Worm (Caenorhabditis elegans) whole organism, L3 larva: ENCODE results near the gene Y39F10A.6.
"Not testable (repeated sequence)": the region's sequence is repeated elsewhere in the genome, so short reads cannot be mapped to it uniquely, and the experiment has no call there.

ENCODE experiments used
- R02D3.7 ChIP-seq: fragments of 150-350 bp; optimal IDR thresholded peaks from 2 replicates; lab custom pipeline; 2014; ENCODE audit warnings: missing biosample characterization, missing genetic modification characterization
- aly-2 ChIP-seq: fragments of 150-350 bp; optimal IDR thresholded peaks from 2 replicates; lab custom pipeline; 2014; ENCODE audit warnings: missing biosample characterization, missing genetic modification characterization
- ama-1 ChIP-seq: fragments of 150-350 bp; optimal IDR thresholded peaks from 2 replicates; lab custom pipeline; 2018
- ceh-16 ChIP-seq: sonication (generic microtip); optimal IDR thresholded peaks from 2 replicates; lab custom pipeline; 2017; ENCODE audit warnings: missing biosample characterization, missing genetic modification characterization
- ceh-28 ChIP-seq: fragments of 150-350 bp; optimal IDR thresholded peaks from 2 replicates; lab custom pipeline; 2014; ENCODE audit warnings: missing biosample characterization, missing genetic modification reagents, missing genetic modification characterization
- ceh-9 ChIP-seq: sonication (generic microtip); optimal IDR thresholded peaks from 2 replicates; lab custom pipeline; 2018; ENCODE audit warnings: missing biosample characterization, missing genetic modification characterization
- egl-27 ChIP-seq: sonication (generic microtip); optimal IDR thresholded peaks from 4 replicates; lab custom pipeline; 2017; ENCODE audit warnings: missing biosample characterization, missing genetic modification reagents, missing genetic modification characterization
- elt-1 ChIP-seq: fragments of 150-350 bp; optimal IDR thresholded peaks from 2 replicates; lab custom pipeline; 2014; ENCODE audit warnings: missing biosample characterization, missing genetic modification characterization
- elt-3 ChIP-seq, 3 experiments: fragments of 150-350 bp in 1 of 3; sonication (generic microtip) in 2 of 3; optimal IDR thresholded peaks; 2 replicates in 2 of 3; 4 replicates in 1 of 3; lab custom pipeline; 2014 to 2017; ENCODE audit warnings: missing biosample characterization in 3 of 3, missing genetic modification characterization in 3 of 3
- eor-1 ChIP-seq, 2 experiments: fragments of 150-350 bp; optimal IDR thresholded peaks; 2 replicates each; lab custom pipeline; 2014 to 2018; ENCODE audit warnings: missing biosample characterization in 2 of 2, missing genetic modification characterization in 2 of 2
- fkh-2 ChIP-seq: fragments of 150-350 bp; optimal IDR thresholded peaks from 2 replicates; lab custom pipeline; 2014; ENCODE audit warnings: missing biosample characterization, missing genetic modification reagents, missing genetic modification characterization
- fos-1 ChIP-seq: fragments of 150-350 bp; optimal IDR thresholded peaks from 2 replicates; lab custom pipeline; 2014; ENCODE audit warnings: missing biosample characterization, missing genetic modification characterization
- jun-1 ChIP-seq: fragments of 150-350 bp; optimal IDR thresholded peaks from 2 replicates; lab custom pipeline; 2014; ENCODE audit warnings: missing biosample characterization, missing genetic modification reagents, missing genetic modification characterization
- lin-15B ChIP-seq: fragments of 150-350 bp; optimal IDR thresholded peaks from 2 replicates; lab custom pipeline; 2014; ENCODE audit warnings: missing biosample characterization, missing genetic modification characterization
- lin-39 ChIP-seq: fragments of 150-350 bp; optimal IDR thresholded peaks from 2 replicates; lab custom pipeline; 2018; ENCODE audit warnings: missing biosample characterization, missing genetic modification reagents, missing genetic modification characterization
- lsy-12 ChIP-seq: sonication (generic microtip); optimal IDR thresholded peaks from 2 replicates; lab custom pipeline; 2016; ENCODE audit warnings: mild to moderate bottlenecking, missing genetic modification characterization, missing compliant biosample characterization
- mdl-1 ChIP-seq: fragments of 150-350 bp; optimal IDR thresholded peaks from 2 replicates; lab custom pipeline; 2014; ENCODE audit warnings: missing biosample characterization, missing genetic modification characterization
- mml-1 ChIP-seq: fragments of 150-350 bp; sonication (generic microtip); optimal IDR thresholded peaks from 3 replicates; lab custom pipeline; 2014; ENCODE audit warnings: missing biosample characterization, missing genetic modification characterization
- nfya-1 ChIP-seq: sonication (generic microtip); optimal IDR thresholded peaks from 2 replicates; lab custom pipeline; 2017; ENCODE audit warnings: missing genetic modification characterization, mild to moderate bottlenecking, missing compliant biosample characterization, antibody characterized with exemption, moderate library complexity; ENCODE audit not compliant: insufficient read depth
- nhr-11 ChIP-seq: fragments of 150-350 bp; optimal IDR thresholded peaks from 2 replicates; lab custom pipeline; 2014; ENCODE audit warnings: missing biosample characterization, missing genetic modification characterization
- nhr-12 ChIP-seq: fragments of 150-350 bp; optimal IDR thresholded peaks from 2 replicates; lab custom pipeline; 2014; ENCODE audit warnings: missing biosample characterization, missing genetic modification characterization
- nhr-237 ChIP-seq: fragments of 150-350 bp; optimal IDR thresholded peaks from 2 replicates; lab custom pipeline; 2014; ENCODE audit warnings: missing biosample characterization, missing genetic modification characterization
- nhr-25 ChIP-seq: sonication (generic microtip); optimal IDR thresholded peaks from 2 replicates; lab custom pipeline; 2017; ENCODE audit warnings: missing biosample characterization, missing genetic modification characterization
- nhr-28 ChIP-seq: fragments of 150-350 bp; optimal IDR thresholded peaks from 2 replicates; lab custom pipeline; 2014; ENCODE audit warnings: missing biosample characterization, missing genetic modification characterization
- nhr-67 ChIP-seq: fragments of 150-350 bp; optimal IDR thresholded peaks from 2 replicates; lab custom pipeline; 2014; ENCODE audit warnings: missing biosample characterization, missing genetic modification characterization
- nhr-76 ChIP-seq: fragments of 150-350 bp; sonication (generic microtip); optimal IDR thresholded peaks from 5 replicates; lab custom pipeline; 2014; ENCODE audit warnings: missing biosample characterization, missing genetic modification characterization
- nhr-77 ChIP-seq: fragments of 150-350 bp; optimal IDR thresholded peaks from 2 replicates; lab custom pipeline; 2014; ENCODE audit warnings: missing biosample characterization, missing genetic modification characterization
- pha-4 ChIP-seq: fragments of 150-350 bp; optimal IDR thresholded peaks from 2 replicates; lab custom pipeline; 2014; ENCODE audit warnings: missing biosample characterization, missing genetic modification reagents, missing genetic modification characterization
- sea-2 ChIP-seq: fragments of 150-350 bp; sonication (generic microtip); optimal IDR thresholded peaks from 4 replicates; lab custom pipeline; 2014; ENCODE audit warnings: missing biosample characterization, missing genetic modification reagents, missing genetic modification characterization
- snpc-4 ChIP-seq: fragments of 150-350 bp; optimal IDR thresholded peaks from 2 replicates; lab custom pipeline; 2014; ENCODE audit warnings: missing biosample characterization, missing genetic modification characterization
- tbx-2 ChIP-seq: sonication (generic microtip); optimal IDR thresholded peaks from 2 replicates; lab custom pipeline; 2016; ENCODE audit warnings: mild to moderate bottlenecking, missing genetic modification characterization, missing compliant biosample characterization
- unc-39 ChIP-seq: sonication (generic microtip); optimal IDR thresholded peaks from 4 replicates; lab custom pipeline; 2017; ENCODE audit warnings: missing biosample characterization, missing genetic modification characterization
- unc-62 ChIP-seq: fragments of 150-350 bp; sonication (generic microtip); optimal IDR thresholded peaks from 4 replicates; lab custom pipeline; 2014; ENCODE audit warnings: missing biosample characterization, missing genetic modification reagents, missing genetic modification characterization
- ztf-11 ChIP-seq: fragments of 150-350 bp; optimal IDR thresholded peaks from 2 replicates; lab custom pipeline; 2014; ENCODE audit warnings: missing biosample characterization, missing genetic modification characterization
- ztf-4 ChIP-seq: fragments of 150-350 bp; optimal IDR thresholded peaks from 2 replicates; lab custom pipeline; 2014; ENCODE audit warnings: missing biosample characterization, missing genetic modification characterization

Y39F10A.6 gene

DNA sequence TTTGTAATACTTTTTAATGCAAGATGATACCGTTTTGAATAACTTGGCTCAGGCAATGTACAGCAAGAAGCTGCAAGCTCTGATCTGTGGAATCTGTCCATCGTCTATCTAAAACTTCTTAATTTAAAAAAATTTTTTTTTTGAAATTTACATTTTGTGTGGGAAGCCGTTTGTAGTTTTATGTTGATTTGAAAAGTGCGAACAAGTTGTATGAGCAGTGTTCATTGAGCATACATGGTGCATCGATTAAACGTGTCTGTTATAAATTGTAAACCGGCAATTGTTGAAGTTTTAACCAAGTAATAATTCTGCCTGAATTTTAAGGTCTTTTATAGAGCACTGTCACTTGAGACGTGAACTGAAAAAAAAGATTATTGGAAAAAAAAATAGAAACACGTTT, at the start of gene Y39F10A.6:
Gene Y39F10A.6 (minus strand): TSS at position 101 of the 400 bp plus-strand sequence.
- TF ChIP-seq sea-2 (no peak), nhr-76 (tag; lab: Kevin White, UChicago) (no peak), nfya-1 (no peak), ztf-4 (no peak), mml-1 (tag; lab: Kevin White, UChicago) (no peak), snpc-4 (tag; lab: Kevin White, UChicago) (no peak)

DNA sequence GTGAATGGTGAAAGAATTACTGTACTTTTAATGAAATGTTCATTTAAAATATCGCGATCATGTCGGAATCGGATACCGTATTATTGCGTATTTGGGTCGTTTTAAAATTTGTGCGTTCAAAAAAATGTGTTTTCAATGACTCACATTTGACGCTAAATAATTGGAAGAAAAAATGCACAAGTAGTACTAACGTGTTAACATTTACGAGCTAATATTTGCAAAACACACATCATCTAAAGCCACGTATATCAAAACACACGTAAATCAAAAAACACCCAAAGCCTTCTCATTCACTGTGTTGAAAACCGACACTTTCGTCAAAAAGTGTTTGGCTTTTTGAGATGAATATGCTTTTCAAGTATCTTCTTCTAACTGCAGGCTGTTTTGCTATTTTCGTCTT, 42.1 kb upstream of the Y39F10A.6 start, which contains the start of gene F28A10.1:
Gene F28A10.1 (plus strand): TSS at position 301 of the 400 bp plus-strand sequence.
- no peak for TF ChIP-seq jun-1 (tag; lab: Kevin White, UChicago)
- TF ChIP-seq nhr-12 (tag; lab: Kevin White, UChicago), result no peak
- no peak for TF ChIP-seq fos-1 (tag; lab: Kevin White, UChicago)
- TF ChIP-seq R02D3.7 (tag; lab: Kevin White, UChicago), result no peak
- TF ChIP-seq mdl-1 (tag; lab: Kevin White, UChicago), result no peak
- TF ChIP-seq fkh-2 (tag; lab: Kevin White, UChicago), result no peak
- TF ChIP-seq lin-39 (tag; lab: Kevin White, UChicago), result no peak
- no peak for TF ChIP-seq ceh-9
- no peak for TF ChIP-seq egl-27 (tag; lab: Kevin White, UChicago)

DNA sequence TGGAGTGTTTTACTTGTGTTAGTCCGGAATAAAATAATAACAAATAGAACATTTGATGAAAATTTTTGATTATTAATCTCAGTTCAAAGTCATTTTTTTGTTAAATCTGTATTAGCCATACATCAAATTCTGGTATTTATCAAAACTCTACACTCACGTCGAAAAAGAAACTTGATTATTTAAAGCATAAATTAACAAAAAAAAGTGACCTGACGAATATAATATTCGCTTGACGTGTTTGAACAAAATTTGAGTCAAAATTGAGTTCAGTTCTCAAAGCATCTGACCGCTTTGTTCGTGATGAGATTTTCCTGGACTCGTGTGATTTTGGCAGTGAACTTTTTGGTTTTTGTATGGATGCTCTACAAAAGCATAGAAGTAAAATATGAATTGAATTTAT, 40.1 kb upstream of the Y39F10A.6 start, which contains the start of gene F46F5.10:
Gene F46F5.10 (plus strand): TSS at position 301 of the 400 bp plus-strand sequence.
- TF ChIP-seq nhr-67 (no peak), eor-1 (tag; optimal IDR thresholded peaks at IDR 0.05; lab: Kevin White, UChicago) (no peak), nhr-237 (no peak), nhr-11 (tag; lab: Kevin White, UChicago) (no peak), elt-1 (no peak), aly-2 (tag; lab: Kevin White, UChicago) (no peak), ama-1 (lab: Kevin White, UChicago) (no peak), jun-1 (tag; lab: Kevin White, UChicago) (no peak), ceh-28 (tag; lab: Kevin White, UChicago) (no peak), lin-15B (no peak), unc-39 (no peak), unc-62 (GFP tag; lab: Kevin White, UChicago) (no peak), nhr-12 (tag; lab: Kevin White, UChicago) (no peak), ztf-11 (tag; lab: Kevin White, UChicago) (no peak), nfya-1 (no peak), nhr-77 (tag; lab: Kevin White, UChicago) (no peak)

DNA sequence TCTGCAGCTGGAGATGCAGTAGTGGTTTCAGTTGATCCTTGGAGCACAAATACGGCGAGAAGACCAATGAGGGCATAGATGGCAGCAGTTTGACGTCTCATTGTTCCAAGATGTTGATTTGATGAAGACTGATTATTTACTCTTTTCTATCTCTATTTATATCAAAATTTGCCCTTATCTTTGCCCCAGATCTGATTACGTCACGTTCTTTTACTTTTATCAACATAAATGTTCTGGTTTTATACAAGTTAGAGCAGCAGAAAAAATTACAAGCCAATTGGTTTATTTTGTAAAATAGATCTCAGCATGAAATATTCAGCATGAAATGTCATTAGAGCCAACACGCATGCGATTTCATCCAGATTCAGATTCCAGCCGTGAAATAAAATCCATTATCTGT, 39.3 kb upstream of the Y39F10A.6 start, which contains the start of gene msrp-4:
Gene msrp-4 (minus strand): TSS at position 101 of the 400 bp plus-strand sequence.
- not testable (repeated sequence) for TF ChIP-seq nhr-28 (tag; lab: Kevin White, UChicago); lin-15B; ceh-16 (tag; lab: Kevin White, UChicago)
- TF ChIP-seq, all 47 proteins: peak for 0; not testable (repeated sequence) for 47

DNA sequence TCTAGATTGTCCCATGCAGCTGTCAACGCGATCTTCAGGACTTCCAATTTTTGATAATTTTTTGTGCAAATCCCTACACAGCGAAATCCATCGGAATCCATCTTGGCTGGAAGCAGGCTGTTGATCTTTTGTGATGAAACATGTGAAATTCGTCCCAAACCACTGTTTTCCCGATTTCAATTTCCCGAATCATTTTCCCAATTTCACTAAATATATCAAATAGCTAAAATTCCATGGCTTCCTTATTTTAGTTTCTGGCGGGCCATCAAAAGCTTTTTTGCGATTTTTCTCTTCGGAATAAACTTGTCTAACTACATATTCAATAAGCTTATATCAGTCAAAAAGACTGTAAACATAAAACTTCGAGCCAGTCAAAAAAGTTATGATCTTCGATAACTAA, 38.1 kb upstream of the Y39F10A.6 start, which contains the start of gene F46F5.8:
Gene F46F5.8 (minus strand): TSS at position 101 of the 400 bp plus-strand sequence.
- no peak for TF ChIP-seq pha-4
- TF ChIP-seq, all 47 proteins: peak for 0

DNA sequence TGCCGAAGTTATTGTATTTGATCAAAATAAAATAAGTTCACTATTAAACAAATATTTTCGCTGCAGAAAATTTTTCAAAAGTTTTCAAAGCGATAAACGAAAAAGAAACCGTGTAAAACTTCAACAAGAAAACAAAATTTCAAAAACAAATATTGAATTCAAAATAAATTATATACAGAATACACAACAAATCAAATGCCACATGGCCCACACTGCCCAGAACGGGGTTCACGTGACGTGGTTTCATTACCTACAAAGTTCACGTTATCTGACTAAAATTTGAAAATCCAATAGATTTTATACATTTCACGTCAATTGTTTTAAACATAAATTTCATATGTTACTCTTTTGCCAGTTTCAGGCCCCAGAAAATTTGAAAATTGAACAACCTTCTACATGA, 37.1 kb upstream of the Y39F10A.6 start, which contains the start of gene F46F5.7:
Gene F46F5.7 (minus strand): TSS at position 101 of the 400 bp plus-strand sequence.
- TF ChIP-seq tbx-2, result no peak
- TF ChIP-seq elt-1, result no peak
- TF ChIP-seq nfya-1, result no peak
- no peak for TF ChIP-seq ztf-11 (tag; lab: Kevin White, UChicago)
- no peak for TF ChIP-seq aly-2 (tag; lab: Kevin White, UChicago)
- TF ChIP-seq elt-3 (tag; optimal IDR thresholded peaks at IDR 0.05; lab: Kevin White, UChicago), result no peak
- TF ChIP-seq nhr-76 (tag; lab: Kevin White, UChicago), result no peak
- TF ChIP-seq nhr-12 (tag; lab: Kevin White, UChicago), result no peak
- TF ChIP-seq nhr-77 (tag; lab: Kevin White, UChicago), result no peak
- TF ChIP-seq nhr-237, result no peak
- TF ChIP-seq nhr-25 (tag; lab: Kevin White, UChicago), result no peak
- TF ChIP-seq pha-4, result no peak
- TF ChIP-seq nhr-11 (tag; lab: Kevin White, UChicago), result no peak
- no peak for TF ChIP-seq lsy-12
- TF ChIP-seq sea-2, result no peak
- no peak for TF ChIP-seq nhr-67
- TF ChIP-seq snpc-4 (tag; lab: Kevin White, UChicago), result no peak
